Worm (Caenorhabditis elegans): ENCODE data around the gene cpar-1.

The cpar-1 gene

ce11 chrIII:9461894-9462784, 28.3 kb downstream of the cpar-1 start (continued):
- TF ChIP-seq lim-7 (GFP tag; IDR thresholded peaks at IDR 0.05), result 0 out of 2 replicates have a peak, but pooled peaks have one; percentile 32
- no peak for TF ChIP-seq pqm-1 (tag; optimal IDR thresholded peaks at IDR 0.05)
- TF ChIP-seq mes-2 (tag; optimal IDR thresholded peaks at IDR 0.05; ENCODE audit: poor library complexity, severe bottlenecking), result no peak
- TF ChIP-seq ztf-11 (tag; optimal IDR thresholded peaks at IDR 0.05), result no peak

- TF ChIP-seq nhr-6 (tag; optimal IDR thresholded peaks at IDR 0.05), result no peak
- no peak for TF ChIP-seq zfp-2 (tag; optimal IDR thresholded peaks at IDR 0.05)
- no peak for TF ChIP-seq hif-1 (tag; optimal IDR thresholded peaks at IDR 0.05)
- peak; percentile 6 for TF ChIP-seq dve-1 (tag; optimal IDR thresholded peaks at IDR 0.05; ENCODE audit: insufficient read depth)
- TF ChIP-seq ceh-82 (tag; optimal IDR thresholded peaks at IDR 0.05), result no peak
- TF ChIP-seq Y75B8A.6 (GFP tag; IDR thresholded peaks at IDR 0.05), result no peak
- peak in 1 of 2 experiments; percentile 44 for TF ChIP-seq lsy-2 (tag; optimal IDR thresholded peaks at IDR 0.05)
- TF ChIP-seq dmd-9 (GFP tag; IDR thresholded peaks at IDR 0.05), result no peak
- no peak for TF ChIP-seq nhr-11 (tag; optimal IDR thresholded peaks at IDR 0.05)
- TF ChIP-seq rbr-2 (tag; optimal IDR thresholded peaks at IDR 0.05), result peak; percentile 10
- TF ChIP-seq mdl-1 (tag; optimal IDR thresholded peaks at IDR 0.05), result no peak
- no peak for TF ChIP-seq T20F7.1 (GFP tag; optimal IDR thresholded peaks at IDR 0.05)
- TF ChIP-seq mes-2 (tag; optimal IDR thresholded peaks at IDR 0.05; ENCODE audit: poor library complexity, severe bottlenecking), result peak; percentile 13
- TF ChIP-seq daf-16 (GFP tag; optimal IDR thresholded peaks at IDR 0.05), result no peak
- peak; percentile 21 for TF ChIP-seq daf-16 (tag; optimal IDR thresholded peaks at IDR 0.05)
- peak; percentile 25 for TF ChIP-seq hlh-30 (tag; optimal IDR thresholded peaks at IDR 0.05; ENCODE audit: insufficient read depth)
- TF ChIP-seq zip-2 (tag; optimal IDR thresholded peaks at IDR 0.05), result no peak
- no peak for TF ChIP-seq F26F4.8 (GFP tag; conservative IDR thresholded peaks at IDR 0.05)
- 0 out of 2 replicates have a peak, but pooled peaks have one; percentile 9 for TF ChIP-seq D1046.2 (GFP tag; IDR thresholded peaks at IDR 0.05)
- TF ChIP-seq madf-9 (GFP tag; conservative IDR thresholded peaks at IDR 0.05), result no peak
These were observed 29.1 kb downstream of the cpar-1 start for ce11 chrIII:9462785-9463467.

- TF ChIP-seq zip-11 (GFP tag; IDR thresholded peaks at IDR 0.05), result no peak
- TF ChIP-seq Y75B8A.6 (GFP tag; IDR thresholded peaks at IDR 0.05), result no peak
- no peak for TF ChIP-seq ceh-62 (tag; optimal IDR thresholded peaks at IDR 0.05)
- no peak for TF ChIP-seq vab-7 (GFP tag; IDR thresholded peaks at IDR 0.05)
- TF ChIP-seq saeg-2 (GFP tag; IDR thresholded peaks at IDR 0.05), result no peak
- TF ChIP-seq nhr-111 (GFP tag; optimal IDR thresholded peaks at IDR 0.05), result no peak
- peak in 1 of 2 experiments; percentile 78 for TF ChIP-seq hif-1 (tag; optimal IDR thresholded peaks at IDR 0.05)
- no peak for TF ChIP-seq fkh-10 (GFP tag; optimal IDR thresholded peaks at IDR 0.05)
- peak; percentile 40 for TF ChIP-seq dmd-6 (GFP tag; IDR thresholded peaks at IDR 0.05)
- no peak for TF ChIP-seq Y105C5A.15 (GFP tag; IDR thresholded peaks at IDR 0.05)
- TF ChIP-seq ceh-20 (GFP tag; IDR thresholded peaks at IDR 0.05), result no peak
- TF ChIP-seq ZK546.5 (tag; optimal IDR thresholded peaks at IDR 0.05), result no peak
- no peak for TF ChIP-seq daf-16 (GFP tag; optimal IDR thresholded peaks at IDR 0.05)
- peak; percentile 14 for TF ChIP-seq daf-16 (tag; optimal IDR thresholded peaks at IDR 0.05)
- no peak for TF ChIP-seq mxl-2 (GFP tag; conservative IDR thresholded peaks at IDR 0.05)
- TF ChIP-seq duxl-1 (tag; optimal IDR thresholded peaks at IDR 0.05; ENCODE audit: poor library complexity), result peak; percentile 68
- TF ChIP-seq lin-39 (tag; optimal IDR thresholded peaks at IDR 0.05), result no peak
- no peak for TF ChIP-seq ama-1 (optimal IDR thresholded peaks at IDR 0.05)
- TF ChIP-seq ceh-32 (tag; optimal IDR thresholded peaks at IDR 0.05; ENCODE audit: poor library complexity), result no peak
- no peak for TF ChIP-seq sdz-12 (GFP tag; optimal IDR thresholded peaks at IDR 0.05)
- no peak for TF ChIP-seq zfp-2 (tag; optimal IDR thresholded peaks at IDR 0.05)
- TF ChIP-seq aha-1 (tag), result no peak
- no peak for TF ChIP-seq zfp-3 (GFP tag; conservative IDR thresholded peaks at IDR 0.05)
- no peak for TF ChIP-seq ztf-7 (tag; optimal IDR thresholded peaks at IDR 0.05)
- TF ChIP-seq daf-8 (GFP tag; IDR thresholded peaks at IDR 0.05), result no peak
- TF ChIP-seq mep-1 (tag; optimal IDR thresholded peaks at IDR 0.05), result peak; percentile 36
- TF ChIP-seq lin-15B (tag; optimal IDR thresholded peaks at IDR 0.05), result no peak
- TF ChIP-seq unc-130 (GFP tag; optimal IDR thresholded peaks at IDR 0.05), result peak; percentile 85
These were observed 31.6 kb downstream of the cpar-1 start, which contains the start of gene B0464.9 for ce11 chrIII:9465424-9465823. Gene B0464.9, plus strand, starts transcription at chrIII:9465767.

Data from whole organism, L4 larva.